Fruit fly (Drosophila melanogaster): ENCODE measurements around the gene Hmgcr.

Gene Hmgcr

dm6 chr3R:23709508-23710208 lies 23.5 kb upstream of the Hmgcr start, which contains the start of gene CG10301 (continued):
- no peak for TF ChIP-seq CG14860 (GFP tag; IDR thresholded peaks at IDR 0.05; ENCODE audit: partially characterized antibody)
- no peak for TF ChIP-seq Sin3A (optimal IDR thresholded peaks at IDR 0.05)
- peak; percentile 49 for TF ChIP-seq bcd (GFP tag; optimal IDR thresholded peaks at IDR 0.05)
- TF ChIP-seq CG8388 (GFP tag; optimal IDR thresholded peaks at IDR 0.05) = peak; percentile 65
- no peak for TF ChIP-seq hb (GFP tag; IDR thresholded peaks at IDR 0.05; ENCODE audit: partially characterized antibody)
- peak; percentile 21 for TF ChIP-seq CG4707 (GFP tag; optimal IDR thresholded peaks at IDR 0.05)
- TF ChIP-seq Ada2b (GFP tag; IDR thresholded peaks at IDR 0.05) = peak; percentile 23; the same call in 1 of the 2 replicates
- TF ChIP-seq gem (tag; optimal IDR thresholded peaks at IDR 0.05) = peak; percentile 76
- no peak for TF ChIP-seq CG9932 (GFP tag; IDR thresholded peaks at IDR 0.05)
- peak; percentile 77 for TF ChIP-seq Med (GFP tag)
- no peak for TF ChIP-seq CG3847 (GFP tag; IDR thresholded peaks at IDR 0.05)
- no peak for TF ChIP-seq cad (GFP tag; optimal IDR thresholded peaks at IDR 0.05)
- TF ChIP-seq CG11560 (tag; IDR thresholded peaks at IDR 0.05) = no peak
- TF ChIP-seq CG11247 (GFP tag; IDR thresholded peaks at IDR 0.05) = no peak
- peak; percentile 69; the same call in 2 of the 3 replicates for TF ChIP-seq otp (GFP tag; IDR thresholded peaks at IDR 0.05)
- peak; percentile 56 for TF ChIP-seq CG1233 (GFP tag; optimal IDR thresholded peaks at IDR 0.05)
- TF ChIP-seq CG10543 (GFP tag; optimal IDR thresholded peaks at IDR 0.05) = no peak
- no peak for TF ChIP-seq BEAF-32 (GFP tag; optimal IDR thresholded peaks at IDR 0.05)
- TF ChIP-seq slp2 (GFP tag; optimal IDR thresholded peaks at IDR 0.05) = peak; percentile 1
- TF ChIP-seq CG6854 (GFP tag; optimal IDR thresholded peaks at IDR 0.05) = no peak
- peak; percentile 50; the same call in 1 of the 3 replicates for TF ChIP-seq CG11695 (GFP tag; IDR thresholded peaks at IDR 0.05)
- TF ChIP-seq ems (GFP tag; optimal IDR thresholded peaks at IDR 0.05) = peak; percentile 24
- no peak for TF ChIP-seq wdn (GFP tag; IDR thresholded peaks at IDR 0.05)
- no peak for TF ChIP-seq TFAM (GFP tag; optimal IDR thresholded peaks at IDR 0.05)
- TF ChIP-seq CG12659 (GFP tag; optimal IDR thresholded peaks at IDR 0.05) = peak; percentile 27
- TF ChIP-seq Hr78 (GFP tag; optimal IDR thresholded peaks at IDR 0.05) = no peak
- no peak for TF ChIP-seq CG30020 (tag; optimal IDR thresholded peaks at IDR 0.05)
- no peak for TF ChIP-seq CG10431 (GFP tag; optimal IDR thresholded peaks at IDR 0.05)
- no peak for TF ChIP-seq CHES-1-like (GFP tag; optimal IDR thresholded peaks at IDR 0.05)
- TF ChIP-seq Hand (GFP tag; optimal IDR thresholded peaks at IDR 0.05) = no peak
- TF ChIP-seq CG2678 (tag; optimal IDR thresholded peaks at IDR 0.05) = peak; percentile 51
- no peak for TF ChIP-seq CG12071 (GFP tag; optimal IDR thresholded peaks at IDR 0.05)
- TF ChIP-seq CG7357 (GFP tag; IDR thresholded peaks at IDR 0.05) = 0 out of 3 replicates have a peak, but pooled peaks have one; percentile 31
- peak; percentile 34 for TF ChIP-seq bab2 (GFP tag; optimal IDR thresholded peaks at IDR 0.05)
- peak; percentile 76 for TF ChIP-seq CG10959 (GFP tag; IDR thresholded peaks at IDR 0.05)
- no peak for TF ChIP-seq Dref (GFP tag; IDR thresholded peaks at IDR 0.05)
- TF ChIP-seq Max (GFP tag; optimal IDR thresholded peaks at IDR 0.05) = peak; percentile 20
- TF ChIP-seq Adf1 (GFP tag; IDR thresholded peaks at IDR 0.05) = no peak
- TF ChIP-seq fd102C (GFP tag; optimal IDR thresholded peaks at IDR 0.05) = peak; percentile 76
- peak; percentile 42 for TF ChIP-seq jing (GFP tag; optimal IDR thresholded peaks at IDR 0.05)
- no peak for TF ChIP-seq B-H2 (GFP tag; optimal IDR thresholded peaks at IDR 0.05)
- peak; percentile 78 for TF ChIP-seq CG14710 (tag; optimal IDR thresholded peaks at IDR 0.05)
- TF ChIP-seq gsb (GFP tag; IDR thresholded peaks at IDR 0.05) = no peak
- peak; percentile 66 for TF ChIP-seq dmrt99B (tag; optimal IDR thresholded peaks at IDR 0.05)
- TF ChIP-seq chinmo (GFP tag; IDR thresholded peaks at IDR 0.05; ENCODE audit: partially characterized antibody) = no peak
- peak; percentile 18; the same call in 2 of the 4 replicates for TF ChIP-seq Gug (GFP tag; IDR thresholded peaks at IDR 0.05)
- TF ChIP-seq Blimp-1 (GFP tag; optimal IDR thresholded peaks at IDR 0.05) = peak; percentile 67
- no peak for TF ChIP-seq CG7372 (GFP tag; IDR thresholded peaks at IDR 0.05)
- TF ChIP-seq tin (GFP tag; optimal IDR thresholded peaks at IDR 0.05) = peak; percentile 66
